Fruit fly (Drosophila melanogaster): ENCODE data around the gene CG43165.

DNA sequence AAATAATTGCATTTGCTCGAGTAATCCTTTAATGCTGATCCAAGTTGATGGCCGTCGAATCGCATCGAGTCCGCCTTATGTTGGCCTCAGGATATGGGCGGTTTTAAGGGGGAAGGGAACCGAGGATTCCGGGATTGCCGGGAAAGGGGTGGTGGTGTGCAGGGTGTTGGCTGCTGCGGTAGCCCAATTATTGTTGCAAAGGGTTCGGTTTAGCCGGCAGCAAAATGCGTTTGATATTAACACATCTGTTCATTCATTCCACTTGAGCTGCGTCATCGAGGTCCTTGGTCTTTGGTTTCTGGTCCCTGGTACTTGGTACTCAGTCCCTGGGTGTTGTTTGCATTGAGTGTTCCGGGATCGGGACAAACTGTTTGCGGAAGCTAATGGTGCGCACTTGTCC is 13.5 kb downstream of the CG43165 start:
- no peak for TF ChIP-seq Sox102F (GFP tag; optimal IDR thresholded peaks at IDR 0.05)
- no peak for TF ChIP-seq Hr39 (GFP tag; optimal IDR thresholded peaks at IDR 0.05)
- no peak for TF ChIP-seq CG32006 (GFP tag; optimal IDR thresholded peaks at IDR 0.05)
- TF ChIP-seq CG3919 (GFP tag; optimal IDR thresholded peaks at IDR 0.05) = no peak
- TF ChIP-seq ss (GFP tag; optimal IDR thresholded peaks at IDR 0.05) = no peak
- no peak for TF ChIP-seq Eip93F (GFP tag; optimal IDR thresholded peaks at IDR 0.05)
- TF ChIP-seq Hr4 (GFP tag; optimal IDR thresholded peaks at IDR 0.05) = no peak
- no peak for TF ChIP-seq CG11294 (GFP tag; IDR thresholded peaks at IDR 0.05)
- no peak for TF ChIP-seq CG4318 (GFP tag; optimal IDR thresholded peaks at IDR 0.05)
- no peak for TF ChIP-seq acj6 (GFP tag; optimal IDR thresholded peaks at IDR 0.05)
- TF ChIP-seq achi (GFP tag; optimal IDR thresholded peaks at IDR 0.05) = no peak
- no peak for TF ChIP-seq CG10669 (GFP tag; optimal IDR thresholded peaks at IDR 0.05)
- no peak for TF ChIP-seq fd59A (GFP tag; optimal IDR thresholded peaks at IDR 0.05)
